Fruit fly (Drosophila melanogaster) Kc167 (cell line): Measurements from ENCODE around the gene CG32817.

Experiments
- Myc ChIP-seq: fragments of >200 bp; optimal IDR thresholded peaks from 2 replicates; lab custom pipeline; 2017; ENCODE audit warnings: missing external identifiers
- Sin3A ChIP-seq: fragments of >200 bp; optimal IDR thresholded peaks from 2 replicates; lab custom pipeline; 2018; ENCODE audit warnings: missing external identifiers
- h ChIP-seq: fragments of >200 bp; optimal IDR thresholded peaks from 3 replicates; lab custom pipeline; 2018; ENCODE audit warnings: missing external identifiers
- insv ChIP-seq: fragments of >200 bp; optimal IDR thresholded peaks from 3 replicates; lab custom pipeline; 2018; ENCODE audit warnings: missing external identifiers
- psq ChIP-seq: fragments of >200 bp; optimal IDR thresholded peaks from 2 replicates; lab custom pipeline; 2017; ENCODE audit warnings: missing external identifiers

dm6 chrX:456959-457358, 21.9 kb upstream of the CG32817 start:
- TF ChIP-seq psq (lab: Kevin White, UChicago), result no peak
- TF ChIP-seq insv, result no peak
- TF ChIP-seq Myc, result no peak
- TF ChIP-seq h (lab: Kevin White, UChicago), result no peak
- no peak for TF ChIP-seq Sin3A (lab: Kevin White, UChicago)
